Worm (Caenorhabditis elegans): ENCODE measurements around the gene T12G3.4.

ce11 chrIV:12040431-12040830 lies 7.6 kb upstream of the T12G3.4 start:
- TF ChIP-seq ceh-58 (GFP tag; IDR thresholded peaks at IDR 0.05) = no peak
- no peak for TF ChIP-seq akir-1 (GFP tag; optimal IDR thresholded peaks at IDR 0.05)
- TF ChIP-seq ceh-100 (GFP tag; IDR thresholded peaks at IDR 0.05) = no peak
- TF ChIP-seq efl-1 (GFP tag; optimal IDR thresholded peaks at IDR 0.05) = no peak
- TF ChIP-seq F49E8.2 (tag; optimal IDR thresholded peaks at IDR 0.05; ENCODE audit: insufficient read depth) = no peak
